Fruit fly (Drosophila melanogaster) whole organism, adult: Measurements from ENCODE around the gene CG45011.

Source experiments
- CG14711 ChIP-seq: fragments of 200-800 bp; sonication (Bioruptor generic); optimal IDR thresholded peaks from 2 replicates; lab custom pipeline; 2018; ENCODE audit warnings: missing biosample characterization, mild to moderate bottlenecking, missing genetic modification characterization, moderate library complexity
- cnc ChIP-seq, 2 experiments: fragments of >200 bp; optimal IDR thresholded peaks; 2 replicates each; lab custom pipeline; 2017
- kay ChIP-seq: fragments of 200-800 bp; sonication (Bioruptor generic); peaks from one replicate; lab custom pipeline; 2016; ENCODE audit warnings: missing biosample characterization, missing genetic modification characterization, borderline replicate concordance
- toe ChIP-seq: fragments of 200-800 bp; sonication (Bioruptor generic); optimal IDR thresholded peaks from 2 replicates; lab custom pipeline; 2016; ENCODE audit warnings: missing biosample characterization, missing genetic modification characterization

dm6 chr2L:11812781-11813664, 20.9 kb upstream of the CG45011 start:
- TF ChIP-seq kay (GFP tag; lab: Kevin White, UChicago): no peak
- no peak for TF ChIP-seq CG14711
- TF ChIP-seq toe (GFP tag; lab: Kevin White, UChicago): no peak
- TF ChIP-seq cnc (optimal IDR thresholded peaks at IDR 0.05; lab: Kevin White, UChicago): no peak
